Fruit fly (Drosophila melanogaster) S2 (cell line): ENCODE data around the gene Cpr78Ca.

Experiments used
- CG8478 ChIP-seq: fragments of >200 bp; optimal IDR thresholded peaks from 2 replicates; lab custom pipeline; 2018
- CTCF ChIP-seq, 2 experiments: fragments of >200 bp; optimal IDR thresholded peaks; 2 replicates each; lab custom pipeline; 2018

The Cpr78Ca gene

dm6 chr3L:21299203-21299602 is 6.6 kb upstream of the Cpr78Ca start:
- no peak for TF ChIP-seq CTCF (optimal IDR thresholded peaks at IDR 0.05; lab: Kevin White, UChicago)

dm6 chr3L:21298375-21298774 is 5.8 kb upstream of the Cpr78Ca start, which contains the start of gene CG43702:
CG43702 (plus strand) TSS chr3L:21298675.
- no peak for TF ChIP-seq CTCF (optimal IDR thresholded peaks at IDR 0.05; lab: Kevin White, UChicago)
- no peak for TF ChIP-seq CG8478 (lab: Kevin White, UChicago)

dm6 chr3L:21297703-21298102 is 5.1 kb upstream of the Cpr78Ca start, which contains the start of gene Edg78E:
Edg78E (minus strand) TSS chr3L:21297803.
- TF ChIP-seq CG8478 (lab: Kevin White, UChicago): no peak
- no peak for TF ChIP-seq CTCF (optimal IDR thresholded peaks at IDR 0.05; lab: Kevin White, UChicago)

- TF ChIP-seq CTCF (optimal IDR thresholded peaks at IDR 0.05; lab: Kevin White, UChicago) (no peak), CG8478 (lab: Kevin White, UChicago) (no peak)
Measured at dm6 chr3L:21294202-21294601, 1.6 kb upstream of the Cpr78Ca start, which contains the start of gene Cpr78Cb. Cpr78Cb (plus strand) TSS chr3L:21294492.

dm6 chr3L:21291055-21291454 is 1.5 kb downstream of the Cpr78Ca start:
- no peak for TF ChIP-seq CG8478 (lab: Kevin White, UChicago)
- no peak for TF ChIP-seq CTCF (optimal IDR thresholded peaks at IDR 0.05; lab: Kevin White, UChicago)

dm6 chr3L:21290336-21290735 is 2.3 kb downstream of the Cpr78Ca start:
- TF ChIP-seq CG8478 (lab: Kevin White, UChicago) (no peak), CTCF (optimal IDR thresholded peaks at IDR 0.05; lab: Kevin White, UChicago) (no peak)

- TF ChIP-seq CTCF (optimal IDR thresholded peaks at IDR 0.05; lab: Kevin White, UChicago) (peak; percentile 88 to 90), CG8478 (lab: Kevin White, UChicago) (no peak)
Measured at dm6 chr3L:21285639-21286338, 6.8 kb downstream of the Cpr78Ca start, which contains the start of the genes CG12974 and pzg. CG12974 (minus strand) TSS chr3L:21285962. pzg (plus strand) TSS chr3L:21286099.

dm6 chr3L:21284720-21285638 is 7.6 kb downstream of the Cpr78Ca start:
- no peak for TF ChIP-seq CG8478 (lab: Kevin White, UChicago)
- TF ChIP-seq CTCF (optimal IDR thresholded peaks at IDR 0.05; lab: Kevin White, UChicago): no peak

- TF ChIP-seq CG8478 (lab: Kevin White, UChicago) (no peak), CTCF (optimal IDR thresholded peaks at IDR 0.05; lab: Kevin White, UChicago) (no peak)
Measured at dm6 chr3L:21283795-21284194, 8.8 kb downstream of the Cpr78Ca start.

dm6 chr3L:21282741-21283140 is 9.9 kb downstream of the Cpr78Ca start:
- no peak for TF ChIP-seq CTCF (optimal IDR thresholded peaks at IDR 0.05; lab: Kevin White, UChicago)

dm6 chr3L:21281706-21282105 is 10.9 kb downstream of the Cpr78Ca start:
- TF ChIP-seq CTCF (optimal IDR thresholded peaks at IDR 0.05; lab: Kevin White, UChicago) (no peak), CG8478 (lab: Kevin White, UChicago) (no peak)

- no peak for TF ChIP-seq CG8478 (lab: Kevin White, UChicago)
- TF ChIP-seq CTCF (optimal IDR thresholded peaks at IDR 0.05; lab: Kevin White, UChicago): peak in 1 of 2 experiments; percentile 18
Measured at dm6 chr3L:21280996-21281691, 11.5 kb downstream of the Cpr78Ca start, which contains the start of gene ppl. ppl (minus strand) TSS chr3L:21281506.

dm6 chr3L:21279876-21280566 is 12.6 kb downstream of the Cpr78Ca start, which contains the start of gene AcCoAS:
AcCoAS (minus strand) TSS chr3L:21280243.
- TF ChIP-seq CG8478 (lab: Kevin White, UChicago) (no peak), CTCF (optimal IDR thresholded peaks at IDR 0.05; lab: Kevin White, UChicago) (no peak)

- no peak for TF ChIP-seq CTCF (optimal IDR thresholded peaks at IDR 0.05; lab: Kevin White, UChicago)
- TF ChIP-seq CG8478 (lab: Kevin White, UChicago): no peak
Measured at dm6 chr3L:21279168-21279567, 13.4 kb downstream of the Cpr78Ca start.
